Worm (Caenorhabditis elegans) whole organism, L4 larva: ENCODE results near the gene F08F1.3.

ENCODE experiments used
- D1046.2 ChIP-seq: fragments of 200-800 bp; sonication (Bioruptor generic); IDR thresholded peaks from 2 replicates; pipeline ENCODE4 v1.3.6; 2022; ENCODE audit warnings: missing genetic modification characterization, missing compliant biosample characterization
- F26F4.8 ChIP-seq: fragments of 200-800 bp; sonication (Bioruptor generic); conservative IDR thresholded peaks from 2 replicates; pipeline ENCODE4 v1.3.6; 2022; ENCODE audit warnings: missing genetic modification characterization, missing compliant biosample characterization
- F44E2.7 ChIP-seq: fragments of 200-800 bp; sonication (Bioruptor generic); IDR thresholded peaks from 2 replicates; pipeline ENCODE4 v2.1.2; 2022; ENCODE audit warnings: missing genetic modification characterization, missing compliant biosample characterization
- F49E8.2 ChIP-seq: sonication (generic microtip); optimal IDR thresholded peaks from 2 replicates; lab custom pipeline; 2016; ENCODE audit warnings: missing compliant biosample characterization, mild to moderate bottlenecking, missing genetic modification characterization, borderline replicate concordance
- Y75B8A.6 ChIP-seq: fragments of 200-800 bp; sonication (Bioruptor generic); IDR thresholded peaks from 2 replicates; pipeline ENCODE4 v1.3.6; 2022; ENCODE audit warnings: missing genetic modification reagents, missing genetic modification characterization, missing compliant biosample characterization
- ZK337.2 ChIP-seq: fragments of 200-800 bp; sonication (Bioruptor generic); IDR thresholded peaks from 2 replicates; pipeline ENCODE4 v1.3.6; 2022; ENCODE audit warnings: missing genetic modification reagents, missing genetic modification characterization, missing compliant biosample characterization
- aha-1 ChIP-seq: fragments of 150-350 bp; peaks from one replicate; lab custom pipeline; 2014; ENCODE audit warnings: missing biosample characterization, missing genetic modification characterization
- aly-2 ChIP-seq: sonication (generic microtip); optimal IDR thresholded peaks from 2 replicates; lab custom pipeline; 2018; ENCODE audit warnings: missing biosample characterization, missing genetic modification characterization
- ama-1 ChIP-seq: fragments of 150-350 bp; optimal IDR thresholded peaks from 2 replicates; lab custom pipeline; 2014; ENCODE audit warnings: inconsistent platforms, mixed read lengths
- attf-4 ChIP-seq: sonication (generic microtip); optimal IDR thresholded peaks from 3 replicates; lab custom pipeline; 2017; ENCODE audit warnings: missing biosample characterization, missing genetic modification characterization
- ceh-20 ChIP-seq: fragments of 200-800 bp; sonication (Bioruptor generic); IDR thresholded peaks from 2 replicates; pipeline ENCODE4 v1.3.6; 2022; ENCODE audit warnings: missing genetic modification reagents, missing genetic modification characterization, missing compliant biosample characterization
- ces-1 ChIP-seq: fragments of 150-350 bp; sonication (generic microtip); optimal IDR thresholded peaks from 4 replicates; lab custom pipeline; 2014; ENCODE audit warnings: missing biosample characterization, missing genetic modification reagents, missing genetic modification characterization
- ctbp-1 ChIP-seq: fragments of 200-800 bp; sonication (Bioruptor generic); IDR thresholded peaks from 2 replicates; pipeline ENCODE4 v1.3.6; 2022; ENCODE audit warnings: missing genetic modification reagents, missing genetic modification characterization, missing compliant biosample characterization
- dmd-9 ChIP-seq: fragments of 200-800 bp; sonication (Bioruptor generic); IDR thresholded peaks from 2 replicates; pipeline ENCODE4 v1.3.6; 2022; ENCODE audit warnings: missing genetic modification reagents, missing genetic modification characterization, missing compliant biosample characterization
- dve-1 ChIP-seq: sonication (generic microtip); optimal IDR thresholded peaks from 2 replicates; lab custom pipeline; 2017; ENCODE audit warnings: antibody characterized with exemption, mild to moderate bottlenecking, missing genetic modification characterization, missing compliant biosample characterization; ENCODE audit not compliant: insufficient read depth
- gei-8 ChIP-seq: fragments of 200-800 bp; sonication (Bioruptor generic); optimal IDR thresholded peaks from 2 replicates; lab custom pipeline; 2018; ENCODE audit warnings: mild to moderate bottlenecking, missing genetic modification characterization, missing compliant biosample characterization
- hif-1 ChIP-seq, 2 experiments: sonication (generic microtip); optimal IDR thresholded peaks; 2 replicates each; lab custom pipeline; 2016 to 2017; ENCODE audit warnings: missing compliant biosample characterization in 2 of 2, missing genetic modification characterization in 2 of 2, missing genetic modification reagents in 2 of 2, missing genotype in 2 of 2, mild to moderate bottlenecking in 1 of 2
- hlh-30 ChIP-seq: sonication (generic microtip); optimal IDR thresholded peaks from 2 replicates; lab custom pipeline; 2017; ENCODE audit warnings: antibody characterized with exemption, mild to moderate bottlenecking, missing genetic modification characterization, missing compliant biosample characterization; ENCODE audit not compliant: insufficient read depth
- jun-1 ChIP-seq: fragments of 150-350 bp; optimal IDR thresholded peaks from 2 replicates; lab custom pipeline; 2014; ENCODE audit warnings: missing biosample characterization, missing genetic modification reagents, missing genetic modification characterization
- lin-1 ChIP-seq: fragments of 200-800 bp; sonication (Bioruptor generic); IDR thresholded peaks from 2 replicates; pipeline ENCODE4 v1.3.6; 2022; ENCODE audit warnings: missing genetic modification reagents, missing genetic modification characterization, missing compliant biosample characterization
- lin-15B ChIP-seq: fragments of 150-350 bp; sonication (generic microtip); optimal IDR thresholded peaks from 3 replicates; lab custom pipeline; 2014; ENCODE audit warnings: missing biosample characterization, missing genetic modification characterization
- lin-38 ChIP-seq: fragments of 200-800 bp; sonication (Bioruptor generic); IDR thresholded peaks from 2 replicates; pipeline ENCODE4 v1.3.6; 2022; ENCODE audit warnings: missing genetic modification reagents, missing genetic modification characterization, missing compliant biosample characterization
- mes-2 ChIP-seq: sonication (generic microtip); optimal IDR thresholded peaks from 2 replicates; lab custom pipeline; 2016; ENCODE audit warnings: missing genotype, mild to moderate bottlenecking, missing genetic modification characterization, missing compliant biosample characterization; ENCODE audit not compliant: poor library complexity, severe bottlenecking
- mxl-2 ChIP-seq: fragments of 200-800 bp; sonication (Bioruptor generic); conservative IDR thresholded peaks from 2 replicates; pipeline ENCODE4 v1.3.6; 2022; ENCODE audit warnings: missing genetic modification reagents, missing genetic modification characterization, missing compliant biosample characterization
- mxl-3 ChIP-seq: fragments of 200-800 bp; sonication (Bioruptor generic); optimal IDR thresholded peaks from 2 replicates; lab custom pipeline; 2018; ENCODE audit warnings: mild to moderate bottlenecking, missing genetic modification characterization, missing compliant biosample characterization
- nhr-10 ChIP-seq: fragments of 150-350 bp; optimal IDR thresholded peaks from 2 replicates; lab custom pipeline; 2014; ENCODE audit warnings: missing biosample characterization, missing genetic modification characterization
- nhr-102 ChIP-seq: sonication (generic microtip); optimal IDR thresholded peaks from 2 replicates; lab custom pipeline; 2016; ENCODE audit warnings: mild to moderate bottlenecking, missing genetic modification characterization, moderate library complexity, missing compliant biosample characterization
- nhr-25 ChIP-seq: sonication (generic microtip); optimal IDR thresholded peaks from 2 replicates; lab custom pipeline; 2017; ENCODE audit warnings: missing genetic modification characterization, mild to moderate bottlenecking, missing compliant biosample characterization, antibody characterized with exemption, moderate library complexity, borderline replicate concordance; ENCODE audit not compliant: insufficient read depth
- nhr-28 ChIP-seq: fragments of 150-350 bp; optimal IDR thresholded peaks from 2 replicates; lab custom pipeline; 2014; ENCODE audit warnings: missing biosample characterization, missing genetic modification characterization
- nhr-41 ChIP-seq: fragments of 200-800 bp; sonication (Bioruptor generic); IDR thresholded peaks from 2 replicates; pipeline ENCODE4 v1.3.6; 2022; ENCODE audit warnings: missing genetic modification reagents, missing genetic modification characterization, missing compliant biosample characterization
- nhr-42 ChIP-seq: fragments of 200-800 bp; sonication (Bioruptor generic); IDR thresholded peaks from 2 replicates; pipeline ENCODE4 v1.3.6; 2022; ENCODE audit warnings: missing genetic modification characterization, missing compliant biosample characterization
- nhr-6 ChIP-seq: fragments of 150-350 bp; optimal IDR thresholded peaks from 2 replicates; lab custom pipeline; 2014; ENCODE audit warnings: missing biosample characterization, missing genetic modification characterization
- nhr-77 ChIP-seq: fragments of 150-350 bp; optimal IDR thresholded peaks from 2 replicates; lab custom pipeline; 2014; ENCODE audit warnings: missing biosample characterization, missing genetic modification characterization
- pha-4 ChIP-seq, 2 experiments: fragments of 150-350 bp in 1 of 2; fragments of 200-800 bp in 1 of 2; sonication (Bioruptor generic) in 1 of 2; IDR thresholded peaks in 1 of 2; optimal IDR thresholded peaks in 1 of 2; 2 replicates each; pipeline versions ENCODE4 v1.3.6 to Lab custom; 2014 to 2022; ENCODE audit warnings: missing genetic modification characterization in 2 of 2, missing genetic modification reagents in 2 of 2, missing biosample characterization in 1 of 2, missing compliant biosample characterization in 1 of 2
- php-3 ChIP-seq: fragments of 200-800 bp; sonication (Bioruptor generic); IDR thresholded peaks from 2 replicates; pipeline ENCODE4 v1.3.6; 2022; ENCODE audit warnings: missing genetic modification reagents, missing genetic modification characterization, missing compliant biosample characterization
- pqm-1 ChIP-seq: sonication (generic microtip); optimal IDR thresholded peaks from 2 replicates; lab custom pipeline; 2017; ENCODE audit warnings: missing biosample characterization, missing genetic modification characterization
- rbr-2 ChIP-seq: sonication (generic microtip); optimal IDR thresholded peaks from 2 replicates; lab custom pipeline; 2016; ENCODE audit warnings: missing genotype, missing genetic modification characterization, missing compliant biosample characterization
- sdz-12 ChIP-seq: fragments of 200-800 bp; sonication (Bioruptor generic); optimal IDR thresholded peaks from 2 replicates; lab custom pipeline; 2018; ENCODE audit warnings: mild to moderate bottlenecking, missing genetic modification characterization, missing compliant biosample characterization
- set-16 ChIP-seq: fragments of 200-800 bp; sonication (Bioruptor generic); IDR thresholded peaks from 2 replicates; pipeline ENCODE4 v1.3.6; 2022; ENCODE audit warnings: missing genetic modification reagents, missing genetic modification characterization, missing compliant biosample characterization
- snpc-1.2 ChIP-seq: fragments of 200-800 bp; sonication (Bioruptor generic); IDR thresholded peaks from 2 replicates; pipeline ENCODE4 v1.3.6; 2022; ENCODE audit warnings: missing genetic modification reagents, missing genetic modification characterization, missing compliant biosample characterization
- snpc-4 ChIP-seq: fragments of 150-350 bp; optimal IDR thresholded peaks from 2 replicates; lab custom pipeline; 2014; ENCODE audit warnings: missing biosample characterization, missing genetic modification characterization
- spr-3 ChIP-seq: fragments of 200-800 bp; sonication (Bioruptor generic); optimal IDR thresholded peaks from 2 replicates; lab custom pipeline; 2018; ENCODE audit warnings: mild to moderate bottlenecking, missing genetic modification characterization, missing compliant biosample characterization
- tag-97 ChIP-seq: fragments of 200-800 bp; sonication (Bioruptor generic); IDR thresholded peaks from 2 replicates; pipeline ENCODE4 v1.3.6; 2022; ENCODE audit warnings: missing genetic modification characterization, missing compliant biosample characterization
- tra-1 ChIP-seq: fragments of 200-800 bp; sonication (Bioruptor generic); IDR thresholded peaks from 2 replicates; pipeline ENCODE4 v1.3.6; 2022; ENCODE audit warnings: missing genetic modification reagents, missing genetic modification characterization, missing compliant biosample characterization
- unc-39 ChIP-seq: sonication (generic microtip); optimal IDR thresholded peaks from 2 replicates; lab custom pipeline; 2017; ENCODE audit warnings: missing biosample characterization, missing genetic modification characterization
- unc-62 ChIP-seq, 3 experiments: fragments of 150-350 bp in 1 of 3; sonication (generic microtip); optimal IDR thresholded peaks in 2 of 3; peaks in 1 of 3; 1 replicate in 1 of 3; 2 replicates in 2 of 3; lab custom pipeline; 2014 to 2017; ENCODE audit warnings: missing biosample characterization in 3 of 3, missing genetic modification characterization in 3 of 3, missing genetic modification reagents in 3 of 3, missing genotype in 1 of 3
- zfp-2 ChIP-seq: sonication (generic microtip); optimal IDR thresholded peaks from 2 replicates; lab custom pipeline; 2016; ENCODE audit warnings: mild to moderate bottlenecking, missing genetic modification characterization, missing compliant biosample characterization
- zip-11 ChIP-seq: fragments of 200-800 bp; sonication (Bioruptor generic); IDR thresholded peaks from 2 replicates; pipeline ENCODE4 v1.3.6; 2022; ENCODE audit warnings: missing genetic modification characterization, missing compliant biosample characterization
- zip-2 ChIP-seq: fragments of 150-350 bp; optimal IDR thresholded peaks from 2 replicates; lab custom pipeline; 2014; ENCODE audit warnings: missing biosample characterization, missing genetic modification characterization
- ztf-11 ChIP-seq: fragments of 150-350 bp; optimal IDR thresholded peaks from 2 replicates; lab custom pipeline; 2014; ENCODE audit warnings: missing biosample characterization, missing genetic modification characterization
- ztf-7 ChIP-seq: fragments of 150-350 bp; optimal IDR thresholded peaks from 2 replicates; lab custom pipeline; 2014; ENCODE audit warnings: missing biosample characterization, missing genetic modification characterization

The F08F1.3 gene

ce11 chrX:8419252-8419651, 9.4 kb upstream of the F08F1.3 start:
- TF ChIP-seq nhr-77 (tag; lab: Kevin White, UChicago) (no peak), snpc-1.2 (peak; percentile 76), nhr-10 (tag; lab: Kevin White, UChicago) (no peak), aly-2 (tag; lab: Kevin White, UChicago) (no peak), nhr-6 (tag; lab: Kevin White, UChicago) (peak; percentile 18), hif-1 (tag; optimal IDR thresholded peaks at IDR 0.05; lab: Kevin White, UChicago) (no peak), unc-62 (GFP tag; optimal IDR thresholded peaks at IDR 0.05 in 1 of 2; lab: Kevin White, UChicago) (peak in 1 of 2 experiments; percentile 77), unc-62 (tag; optimal IDR thresholded peaks at IDR 0.05; lab: Kevin White, UChicago) (no peak), mxl-2 (GFP tag; lab: Robert Waterston, UW) (no peak), nhr-41 (GFP tag; lab: Robert Waterston, UW) (no peak), ztf-7 (tag; lab: Kevin White, UChicago) (no peak), nhr-102 (no peak), mes-2 (tag; lab: Kevin White, UChicago) (peak; percentile 50), F26F4.8 (GFP tag; lab: Robert Waterston, UW) (peak; percentile 62; the same call in 1 of the 2 replicates), F49E8.2 (no peak), set-16 (no peak), D1046.2 (GFP tag; lab: Robert Waterston, UW) (no peak), F44E2.7 (GFP tag; lab: Robert Waterston, UW) (no peak), ceh-20 (GFP tag; lab: Robert Waterston, UW) (no peak), nhr-42 (GFP tag; lab: Robert Waterston, UW) (no peak), tra-1 (GFP tag; lab: Robert Waterston, UW) (peak; percentile 40; the same call in 1 of the 2 replicates), ztf-11 (no peak), dmd-9 (GFP tag; lab: Robert Waterston, UW) (no peak), php-3 (GFP tag; lab: Robert Waterston, UW) (no peak), lin-1 (no peak), zip-2 (tag; lab: Kevin White, UChicago) (no peak), hlh-30 (tag; lab: Kevin White, UChicago) (no peak), nhr-28 (tag; lab: Kevin White, UChicago) (no peak), dve-1 (peak; percentile 46), ZK337.2 (GFP tag; lab: Robert Waterston, UW) (no peak), jun-1 (tag; lab: Kevin White, UChicago) (no peak), ama-1 (lab: Kevin White, UChicago) (no peak), pqm-1 (tag; lab: Kevin White, UChicago) (no peak), tag-97 (GFP tag; lab: Robert Waterston, UW) (no peak), aha-1 (tag; lab: Kevin White, UChicago) (no peak), lin-38 (GFP tag; lab: Robert Waterston, UW) (no peak), zip-11 (GFP tag; lab: Robert Waterston, UW) (no peak), mxl-3 (no peak), ces-1 (GFP tag; lab: Kevin White, UChicago) (no peak), snpc-4 (tag; lab: Kevin White, UChicago) (no peak), attf-4 (tag; lab: Kevin White, UChicago) (no peak), pha-4 (GFP tag; IDR thresholded peaks at IDR 0.05; lab: Robert Waterston, UW) (peak; percentile 63), pha-4 (tag; optimal IDR thresholded peaks at IDR 0.05; lab: Kevin White, UChicago) (no peak), rbr-2 (tag; lab: Kevin White, UChicago) (no peak), unc-39 (no peak), spr-3 (GFP tag; lab: Kevin White, UChicago) (no peak), lin-15B (no peak), ctbp-1 (GFP tag; lab: Robert Waterston, UW) (no peak), sdz-12 (GFP tag; lab: Kevin White, UChicago) (no peak), gei-8 (GFP tag; lab: Kevin White, UChicago) (no peak), zfp-2 (tag; lab: Kevin White, UChicago) (no peak), Y75B8A.6 (GFP tag; lab: Robert Waterston, UW) (no peak), nhr-25 (tag; lab: Kevin White, UChicago) (no peak)
